Worm (Caenorhabditis elegans) whole organism, L3 larva: ENCODE data around the gene F56D6.21.
"Not testable (repeated sequence)": the region's sequence is repeated elsewhere in the genome, so short reads cannot be mapped to it uniquely, and the experiment has no call there.

Source experiments
- R02D3.7 ChIP-seq: fragments of 150-350 bp; optimal IDR thresholded peaks from 2 replicates; lab custom pipeline; 2014; ENCODE audit warnings: missing biosample characterization, missing genetic modification characterization
- ZK546.5 ChIP-seq: sonication (generic microtip); optimal IDR thresholded peaks from 2 replicates; lab custom pipeline; 2017; ENCODE audit warnings: missing biosample characterization, missing genetic modification characterization
- aly-2 ChIP-seq: fragments of 150-350 bp; optimal IDR thresholded peaks from 2 replicates; lab custom pipeline; 2014; ENCODE audit warnings: missing biosample characterization, missing genetic modification characterization
- ama-1 ChIP-seq: fragments of 150-350 bp; optimal IDR thresholded peaks from 2 replicates; lab custom pipeline; 2018
- ceh-16 ChIP-seq: sonication (generic microtip); optimal IDR thresholded peaks from 2 replicates; lab custom pipeline; 2017; ENCODE audit warnings: missing biosample characterization, missing genetic modification characterization
- ceh-9 ChIP-seq: sonication (generic microtip); optimal IDR thresholded peaks from 2 replicates; lab custom pipeline; 2018; ENCODE audit warnings: missing biosample characterization, missing genetic modification characterization
- daf-12 ChIP-seq: fragments of 150-350 bp; optimal IDR thresholded peaks from 2 replicates; lab custom pipeline; 2014; ENCODE audit warnings: missing biosample characterization, missing genetic modification reagents, missing genetic modification characterization
- egl-27 ChIP-seq: sonication (generic microtip); optimal IDR thresholded peaks from 4 replicates; lab custom pipeline; 2017; ENCODE audit warnings: missing biosample characterization, missing genetic modification reagents, missing genetic modification characterization
- egl-5 ChIP-seq: fragments of 150-350 bp; optimal IDR thresholded peaks from 2 replicates; lab custom pipeline; 2017; ENCODE audit warnings: missing biosample characterization, missing genetic modification reagents, missing genetic modification characterization, inconsistent platforms
- elt-1 ChIP-seq: fragments of 150-350 bp; optimal IDR thresholded peaks from 2 replicates; lab custom pipeline; 2014; ENCODE audit warnings: missing biosample characterization, missing genetic modification characterization
- elt-2 ChIP-seq: sonication (generic microtip); optimal IDR thresholded peaks from 2 replicates; lab custom pipeline; 2016; ENCODE audit warnings: missing genetic modification reagents, mild to moderate bottlenecking, missing genetic modification characterization, missing compliant biosample characterization
- elt-3 ChIP-seq, 3 experiments: fragments of 150-350 bp in 1 of 3; sonication (generic microtip) in 2 of 3; optimal IDR thresholded peaks; 2 replicates in 2 of 3; 4 replicates in 1 of 3; lab custom pipeline; 2014 to 2017; ENCODE audit warnings: missing biosample characterization in 3 of 3, missing genetic modification characterization in 3 of 3
- fos-1 ChIP-seq: fragments of 150-350 bp; optimal IDR thresholded peaks from 2 replicates; lab custom pipeline; 2014; ENCODE audit warnings: missing biosample characterization, missing genetic modification characterization
- hmg-11 ChIP-seq: sonication (generic microtip); optimal IDR thresholded peaks from 2 replicates; lab custom pipeline; 2016; ENCODE audit warnings: missing genetic modification characterization, missing compliant biosample characterization
- jun-1 ChIP-seq: fragments of 150-350 bp; optimal IDR thresholded peaks from 2 replicates; lab custom pipeline; 2014; ENCODE audit warnings: missing biosample characterization, missing genetic modification reagents, missing genetic modification characterization
- lin-15B ChIP-seq: fragments of 150-350 bp; optimal IDR thresholded peaks from 2 replicates; lab custom pipeline; 2014; ENCODE audit warnings: missing biosample characterization, missing genetic modification characterization
- lin-39 ChIP-seq: fragments of 150-350 bp; optimal IDR thresholded peaks from 2 replicates; lab custom pipeline; 2018; ENCODE audit warnings: missing biosample characterization, missing genetic modification reagents, missing genetic modification characterization
- mdl-1 ChIP-seq: fragments of 150-350 bp; optimal IDR thresholded peaks from 2 replicates; lab custom pipeline; 2014; ENCODE audit warnings: missing biosample characterization, missing genetic modification characterization
- mml-1 ChIP-seq: fragments of 150-350 bp; sonication (generic microtip); optimal IDR thresholded peaks from 3 replicates; lab custom pipeline; 2014; ENCODE audit warnings: missing biosample characterization, missing genetic modification characterization
- nfya-1 ChIP-seq: sonication (generic microtip); optimal IDR thresholded peaks from 2 replicates; lab custom pipeline; 2017; ENCODE audit warnings: missing genetic modification characterization, mild to moderate bottlenecking, missing compliant biosample characterization, antibody characterized with exemption, moderate library complexity; ENCODE audit not compliant: insufficient read depth
- nhr-11 ChIP-seq: fragments of 150-350 bp; optimal IDR thresholded peaks from 2 replicates; lab custom pipeline; 2014; ENCODE audit warnings: missing biosample characterization, missing genetic modification characterization
- nhr-12 ChIP-seq: fragments of 150-350 bp; optimal IDR thresholded peaks from 2 replicates; lab custom pipeline; 2014; ENCODE audit warnings: missing biosample characterization, missing genetic modification characterization
- nhr-237 ChIP-seq: fragments of 150-350 bp; optimal IDR thresholded peaks from 2 replicates; lab custom pipeline; 2014; ENCODE audit warnings: missing biosample characterization, missing genetic modification characterization
- nhr-25 ChIP-seq: sonication (generic microtip); optimal IDR thresholded peaks from 2 replicates; lab custom pipeline; 2017; ENCODE audit warnings: missing biosample characterization, missing genetic modification characterization
- nhr-28 ChIP-seq: fragments of 150-350 bp; optimal IDR thresholded peaks from 2 replicates; lab custom pipeline; 2014; ENCODE audit warnings: missing biosample characterization, missing genetic modification characterization
- nhr-43 ChIP-seq: sonication (generic microtip); optimal IDR thresholded peaks from 2 replicates; lab custom pipeline; 2016; ENCODE audit warnings: mild to moderate bottlenecking, missing genetic modification characterization, missing compliant biosample characterization; ENCODE audit not compliant: poor library complexity, severe bottlenecking
- nhr-76 ChIP-seq: fragments of 150-350 bp; sonication (generic microtip); optimal IDR thresholded peaks from 5 replicates; lab custom pipeline; 2014; ENCODE audit warnings: missing biosample characterization, missing genetic modification characterization
- nhr-77 ChIP-seq: fragments of 150-350 bp; optimal IDR thresholded peaks from 2 replicates; lab custom pipeline; 2014; ENCODE audit warnings: missing biosample characterization, missing genetic modification characterization
- pha-4 ChIP-seq: fragments of 150-350 bp; optimal IDR thresholded peaks from 2 replicates; lab custom pipeline; 2014; ENCODE audit warnings: missing biosample characterization, missing genetic modification reagents, missing genetic modification characterization
- sea-2 ChIP-seq: fragments of 150-350 bp; sonication (generic microtip); optimal IDR thresholded peaks from 4 replicates; lab custom pipeline; 2014; ENCODE audit warnings: missing biosample characterization, missing genetic modification reagents, missing genetic modification characterization
- skn-1 ChIP-seq: fragments of 150-350 bp; optimal IDR thresholded peaks from 2 replicates; lab custom pipeline; 2014; ENCODE audit warnings: missing biosample characterization, missing genetic modification characterization
- tbx-2 ChIP-seq: sonication (generic microtip); optimal IDR thresholded peaks from 2 replicates; lab custom pipeline; 2016; ENCODE audit warnings: mild to moderate bottlenecking, missing genetic modification characterization, missing compliant biosample characterization
- unc-62 ChIP-seq: fragments of 150-350 bp; sonication (generic microtip); optimal IDR thresholded peaks from 4 replicates; lab custom pipeline; 2014; ENCODE audit warnings: missing biosample characterization, missing genetic modification reagents, missing genetic modification characterization
- ztf-11 ChIP-seq: fragments of 150-350 bp; optimal IDR thresholded peaks from 2 replicates; lab custom pipeline; 2014; ENCODE audit warnings: missing biosample characterization, missing genetic modification characterization
- ztf-4 ChIP-seq: fragments of 150-350 bp; optimal IDR thresholded peaks from 2 replicates; lab custom pipeline; 2014; ENCODE audit warnings: missing biosample characterization, missing genetic modification characterization

The F56D6.21 gene

ce11 chrIV:3906393-3906792, 1.7 kb downstream of the F56D6.21 start, which contains the start of gene F56D6.11:
TSS of gene F56D6.11 (minus strand) at chrIV:3906493.
- no peak for TF ChIP-seq elt-2 (tag; lab: Kevin White, UChicago)
- TF ChIP-seq ztf-11 (tag; lab: Kevin White, UChicago): no peak
- no peak for TF ChIP-seq pha-4 (tag; lab: Kevin White, UChicago)
- no peak for TF ChIP-seq nhr-28 (tag; lab: Kevin White, UChicago)
- no peak for TF ChIP-seq elt-3 (tag; optimal IDR thresholded peaks at IDR 0.05; lab: Kevin White, UChicago)
- TF ChIP-seq ztf-4: no peak
- no peak for TF ChIP-seq ceh-16 (tag; lab: Kevin White, UChicago)
- TF ChIP-seq lin-15B (tag; lab: Kevin White, UChicago): no peak
- TF ChIP-seq lin-39 (tag; lab: Kevin White, UChicago): no peak
- TF ChIP-seq hmg-11 (tag; lab: Kevin White, UChicago): no peak
- no peak for TF ChIP-seq ZK546.5 (tag; lab: Kevin White, UChicago)
- TF ChIP-seq aly-2 (tag; lab: Kevin White, UChicago): no peak
- TF ChIP-seq nhr-43 (tag; lab: Kevin White, UChicago): no peak
- TF ChIP-seq tbx-2: no peak
- no peak for TF ChIP-seq nhr-12
- no peak for TF ChIP-seq sea-2
- no peak for TF ChIP-seq nhr-77 (tag; lab: Kevin White, UChicago)
- TF ChIP-seq ceh-9 (tag; lab: Kevin White, UChicago): no peak
- no peak for TF ChIP-seq jun-1 (tag; lab: Kevin White, UChicago)

ce11 chrIV:3907506-3908188, 2.9 kb downstream of the F56D6.21 start, which contains the start of the genes F56D6.22 and F56D6.12:
TSS of gene F56D6.22 (minus strand) at chrIV:3907606.
TSS of gene F56D6.12 (plus strand) at chrIV:3908138.
- no peak for TF ChIP-seq R02D3.7 (tag; lab: Kevin White, UChicago)
- TF ChIP-seq lin-39 (tag; lab: Kevin White, UChicago): no peak
- no peak for TF ChIP-seq unc-62 (GFP tag; lab: Kevin White, UChicago)
- TF ChIP-seq nhr-76 (tag; lab: Kevin White, UChicago): no peak
- no peak for TF ChIP-seq nhr-237
- no peak for TF ChIP-seq nhr-77 (tag; lab: Kevin White, UChicago)
- TF ChIP-seq ceh-16 (tag; lab: Kevin White, UChicago): no peak
- TF ChIP-seq nhr-28 (tag; lab: Kevin White, UChicago): no peak
- TF ChIP-seq pha-4 (tag; lab: Kevin White, UChicago): no peak
- no peak for TF ChIP-seq egl-5
- TF ChIP-seq elt-2 (tag; lab: Kevin White, UChicago): no peak
- TF ChIP-seq nhr-11 (tag; lab: Kevin White, UChicago): no peak
- TF ChIP-seq, all 47 proteins: peak for 0

- TF ChIP-seq nfya-1 (tag; lab: Kevin White, UChicago) (no peak), elt-2 (tag; lab: Kevin White, UChicago) (no peak), fos-1 (no peak), nhr-76 (tag; lab: Kevin White, UChicago) (no peak), ceh-16 (tag; lab: Kevin White, UChicago) (no peak), sea-2 (no peak), mdl-1 (no peak), egl-5 (no peak), nhr-25 (tag; lab: Kevin White, UChicago) (no peak), nhr-28 (tag; lab: Kevin White, UChicago) (no peak), lin-15B (tag; lab: Kevin White, UChicago) (no peak), skn-1 (tag; lab: Kevin White, UChicago) (no peak), ama-1 (no peak), mml-1 (no peak)
Measured at ce11 chrIV:3909114-3909513, 4.4 kb downstream of the F56D6.21 start, which contains the start of gene F56D6.13. TSS of gene F56D6.13 (plus strand) at chrIV:3909414.

ce11 chrIV:3911848-3912247, 7.1 kb downstream of the F56D6.21 start, which contains the start of gene F56D6.18:
TSS of gene F56D6.18 (minus strand) at chrIV:3911948.
- not testable (repeated sequence) for TF ChIP-seq ZK546.5 (tag; lab: Kevin White, UChicago); nhr-237; R02D3.7 (tag; lab: Kevin White, UChicago)

- TF ChIP-seq nhr-11 (tag; lab: Kevin White, UChicago) (no peak), daf-12 (tag; lab: Kevin White, UChicago) (no peak), ztf-11 (tag; lab: Kevin White, UChicago) (no peak), nhr-28 (tag; lab: Kevin White, UChicago) (no peak), ceh-16 (tag; lab: Kevin White, UChicago) (no peak), ztf-4 (no peak), aly-2 (tag; lab: Kevin White, UChicago) (no peak), lin-39 (tag; lab: Kevin White, UChicago) (no peak), mml-1 (no peak), ama-1 (no peak), elt-1 (tag; lab: Kevin White, UChicago) (no peak), hmg-11 (tag; lab: Kevin White, UChicago) (no peak), fos-1 (no peak), egl-27 (tag; lab: Kevin White, UChicago) (no peak), skn-1 (tag; lab: Kevin White, UChicago) (no peak)
Measured at ce11 chrIV:3912598-3912997, 7.9 kb downstream of the F56D6.21 start, which contains the start of gene F56D6.20. TSS of gene F56D6.20 (plus strand) at chrIV:3912898.
